Worm (Caenorhabditis elegans) whole organism, L4 larva: Measurements from ENCODE around the gene gon-14.

ENCODE experiments used
- F26F4.8 ChIP-seq: fragments of 200-800 bp; sonication (Bioruptor generic); conservative IDR thresholded peaks from 2 replicates; pipeline ENCODE4 v1.3.6; 2022; ENCODE audit warnings: missing genetic modification characterization, missing compliant biosample characterization
- T20F7.1 ChIP-seq: fragments of 200-800 bp; sonication (Bioruptor generic); optimal IDR thresholded peaks from 2 replicates; lab custom pipeline; 2018; ENCODE audit warnings: mild to moderate bottlenecking, missing genetic modification characterization, missing compliant biosample characterization
- T26A8.4 ChIP-seq: fragments of 200-800 bp; sonication (Bioruptor generic); IDR thresholded peaks from 2 replicates; pipeline ENCODE4 v1.3.6; 2022; ENCODE audit warnings: missing genetic modification characterization, missing compliant biosample characterization
- aha-1 ChIP-seq: fragments of 150-350 bp; peaks from one replicate; lab custom pipeline; 2014; ENCODE audit warnings: missing biosample characterization, missing genetic modification characterization
- ceh-44 ChIP-seq: fragments of 200-800 bp; sonication (Bioruptor generic); IDR thresholded peaks from 2 replicates; pipeline ENCODE4 v1.3.6; 2022; ENCODE audit warnings: missing genetic modification reagents, missing genetic modification characterization, missing compliant biosample characterization
- ceh-62 ChIP-seq: sonication (generic microtip); optimal IDR thresholded peaks from 2 replicates; lab custom pipeline; 2017; ENCODE audit warnings: missing biosample characterization, missing genetic modification characterization
- cey-2 ChIP-seq: sonication (generic microtip); optimal IDR thresholded peaks from 3 replicates; lab custom pipeline; 2017; ENCODE audit warnings: missing genetic modification characterization, mild to moderate bottlenecking, missing compliant biosample characterization, antibody characterized with exemption, borderline replicate concordance; ENCODE audit not compliant: insufficient read depth
- daf-12 ChIP-seq: fragments of 150-350 bp; optimal IDR thresholded peaks from 2 replicates; lab custom pipeline; 2014; ENCODE audit warnings: missing biosample characterization, missing genetic modification reagents, missing genetic modification characterization
- daf-16 ChIP-seq, 3 experiments: sonication (generic microtip); optimal IDR thresholded peaks; 2 replicates each; lab custom pipeline; 2016 to 2017; ENCODE audit warnings: missing genetic modification characterization in 3 of 3, missing genetic modification reagents in 3 of 3, mild to moderate bottlenecking in 2 of 3, missing compliant biosample characterization in 2 of 3, missing biosample characterization in 1 of 3, moderate library complexity in 1 of 3
- dmd-6 ChIP-seq: fragments of 200-800 bp; sonication (Bioruptor generic); IDR thresholded peaks from 2 replicates; pipeline ENCODE4 v1.3.6; 2022; ENCODE audit warnings: missing genetic modification reagents, missing genetic modification characterization, missing compliant biosample characterization
- dmd-8 ChIP-seq: fragments of 200-800 bp; sonication (Bioruptor generic); IDR thresholded peaks from 2 replicates; pipeline ENCODE4 v1.3.6; 2022; ENCODE audit warnings: missing genetic modification characterization, missing compliant biosample characterization
- dmd-9 ChIP-seq: fragments of 200-800 bp; sonication (Bioruptor generic); IDR thresholded peaks from 2 replicates; pipeline ENCODE4 v1.3.6; 2022; ENCODE audit warnings: missing genetic modification reagents, missing genetic modification characterization, missing compliant biosample characterization
- dve-1 ChIP-seq: sonication (generic microtip); optimal IDR thresholded peaks from 2 replicates; lab custom pipeline; 2017; ENCODE audit warnings: antibody characterized with exemption, mild to moderate bottlenecking, missing genetic modification characterization, missing compliant biosample characterization; ENCODE audit not compliant: insufficient read depth
- egl-27 ChIP-seq: sonication (generic microtip); optimal IDR thresholded peaks from 3 replicates; lab custom pipeline; 2017; ENCODE audit warnings: missing biosample characterization, missing genetic modification reagents, missing genetic modification characterization
- fos-1 ChIP-seq: fragments of 150-350 bp; optimal IDR thresholded peaks from 2 replicates; lab custom pipeline; 2014; ENCODE audit warnings: missing biosample characterization, missing genetic modification characterization
- gei-8 ChIP-seq: fragments of 200-800 bp; sonication (Bioruptor generic); optimal IDR thresholded peaks from 2 replicates; lab custom pipeline; 2018; ENCODE audit warnings: mild to moderate bottlenecking, missing genetic modification characterization, missing compliant biosample characterization
- hlh-30 ChIP-seq: sonication (generic microtip); optimal IDR thresholded peaks from 2 replicates; lab custom pipeline; 2017; ENCODE audit warnings: antibody characterized with exemption, mild to moderate bottlenecking, missing genetic modification characterization, missing compliant biosample characterization; ENCODE audit not compliant: insufficient read depth
- hmg-1.1 ChIP-seq: fragments of 200-800 bp; sonication (Bioruptor generic); IDR thresholded peaks from 2 replicates; pipeline ENCODE4 v1.3.6; 2022; ENCODE audit warnings: missing genetic modification reagents, missing genetic modification characterization, missing compliant biosample characterization
- lin-1 ChIP-seq: fragments of 200-800 bp; sonication (Bioruptor generic); IDR thresholded peaks from 2 replicates; pipeline ENCODE4 v1.3.6; 2022; ENCODE audit warnings: missing genetic modification reagents, missing genetic modification characterization, missing compliant biosample characterization
- madf-5 ChIP-seq, 2 experiments: fragments of 200-800 bp; sonication (Bioruptor generic); IDR thresholded peaks; 2 replicates each; pipeline ENCODE4 v1.3.6; 2022; ENCODE audit warnings: missing compliant biosample characterization in 2 of 2, missing genetic modification characterization in 2 of 2
- madf-9 ChIP-seq: fragments of 200-800 bp; sonication (Bioruptor generic); conservative IDR thresholded peaks from 2 replicates; pipeline ENCODE4 v1.3.6; 2022; ENCODE audit warnings: missing genetic modification reagents, missing genetic modification characterization, missing compliant biosample characterization
- mep-1 ChIP-seq: fragments of 150-350 bp; sonication (generic microtip); optimal IDR thresholded peaks from 3 replicates; lab custom pipeline; 2014; ENCODE audit warnings: missing biosample characterization, missing genetic modification characterization
- mxl-3 ChIP-seq: fragments of 200-800 bp; sonication (Bioruptor generic); optimal IDR thresholded peaks from 2 replicates; lab custom pipeline; 2018; ENCODE audit warnings: mild to moderate bottlenecking, missing genetic modification characterization, missing compliant biosample characterization
- nhr-11 ChIP-seq: fragments of 150-350 bp; optimal IDR thresholded peaks from 2 replicates; lab custom pipeline; 2014; ENCODE audit warnings: missing biosample characterization, missing genetic modification characterization
- nhr-111 ChIP-seq: fragments of 200-800 bp; sonication (Bioruptor generic); optimal IDR thresholded peaks from 2 replicates; lab custom pipeline; 2018; ENCODE audit warnings: mild to moderate bottlenecking, missing genetic modification characterization, missing compliant biosample characterization
- nhr-28 ChIP-seq: fragments of 150-350 bp; optimal IDR thresholded peaks from 2 replicates; lab custom pipeline; 2014; ENCODE audit warnings: missing biosample characterization, missing genetic modification characterization
- nhr-41 ChIP-seq: fragments of 200-800 bp; sonication (Bioruptor generic); IDR thresholded peaks from 2 replicates; pipeline ENCODE4 v1.3.6; 2022; ENCODE audit warnings: missing genetic modification reagents, missing genetic modification characterization, missing compliant biosample characterization
- nhr-77 ChIP-seq: fragments of 150-350 bp; optimal IDR thresholded peaks from 2 replicates; lab custom pipeline; 2014; ENCODE audit warnings: missing biosample characterization, missing genetic modification characterization
- pqm-1 ChIP-seq: sonication (generic microtip); optimal IDR thresholded peaks from 2 replicates; lab custom pipeline; 2017; ENCODE audit warnings: missing biosample characterization, missing genetic modification characterization
- skn-1 ChIP-seq: fragments of 150-350 bp; optimal IDR thresholded peaks from 2 replicates; lab custom pipeline; 2014; ENCODE audit warnings: missing biosample characterization, missing genetic modification characterization
- spr-1 ChIP-seq: sonication (generic microtip); optimal IDR thresholded peaks from 2 replicates; lab custom pipeline; 2016; ENCODE audit warnings: mild to moderate bottlenecking, missing genetic modification characterization, missing compliant biosample characterization
- spr-3 ChIP-seq: fragments of 200-800 bp; sonication (Bioruptor generic); optimal IDR thresholded peaks from 2 replicates; lab custom pipeline; 2018; ENCODE audit warnings: mild to moderate bottlenecking, missing genetic modification characterization, missing compliant biosample characterization
- unc-130 ChIP-seq: sonication (generic microtip); optimal IDR thresholded peaks from 2 replicates; lab custom pipeline; 2016; ENCODE audit warnings: missing genetic modification reagents, missing genetic modification characterization, missing compliant biosample characterization
- unc-62 ChIP-seq, 3 experiments: fragments of 150-350 bp in 1 of 3; sonication (generic microtip); optimal IDR thresholded peaks in 2 of 3; peaks in 1 of 3; 1 replicate in 1 of 3; 2 replicates in 2 of 3; lab custom pipeline; 2014 to 2017; ENCODE audit warnings: missing biosample characterization in 3 of 3, missing genetic modification characterization in 3 of 3, missing genetic modification reagents in 3 of 3, missing genotype in 1 of 3
- vab-7 ChIP-seq: fragments of 200-800 bp; sonication (Bioruptor generic); IDR thresholded peaks from 2 replicates; pipeline ENCODE4 v1.3.6; 2022; ENCODE audit warnings: missing genetic modification reagents, missing genetic modification characterization, missing compliant biosample characterization
- ztf-11 ChIP-seq: fragments of 150-350 bp; optimal IDR thresholded peaks from 2 replicates; lab custom pipeline; 2014; ENCODE audit warnings: missing biosample characterization, missing genetic modification characterization

The gon-14 gene

ce11 chrV:6652051-6652450 is 41.1 kb upstream of the gon-14 start, which contains the start of gene T10H9.8:
T10H9.8 (plus strand) TSS chrV:6652351.
- TF ChIP-seq mxl-3 = no peak
- TF ChIP-seq nhr-77 (tag; lab: Kevin White, UChicago) = no peak
- peak; percentile 22 for TF ChIP-seq nhr-28 (tag; lab: Kevin White, UChicago)
- TF ChIP-seq hlh-30 (tag; lab: Kevin White, UChicago) = peak; percentile 40
- TF ChIP-seq unc-62 (GFP tag; optimal IDR thresholded peaks at IDR 0.05 in 1 of 2; lab: Kevin White, UChicago) = no peak
- TF ChIP-seq unc-62 (tag; optimal IDR thresholded peaks at IDR 0.05; lab: Kevin White, UChicago) = no peak
- TF ChIP-seq spr-3 (GFP tag; lab: Kevin White, UChicago) = no peak
- TF ChIP-seq T20F7.1 (GFP tag; lab: Kevin White, UChicago) = peak; percentile 21
- no peak for TF ChIP-seq fos-1 (tag; lab: Kevin White, UChicago)
- TF ChIP-seq T26A8.4 (GFP tag; lab: Robert Waterston, UW) = no peak
- peak; percentile 25; the same call in 1 of the 2 replicates for TF ChIP-seq dmd-6 (GFP tag; lab: Robert Waterston, UW)
- TF ChIP-seq cey-2 (tag; lab: Kevin White, UChicago) = peak; percentile 56
- peak; percentile 80 for TF ChIP-seq aha-1 (tag; lab: Kevin White, UChicago)
- no peak for TF ChIP-seq dve-1 (tag; lab: Kevin White, UChicago)

- TF ChIP-seq unc-62 (GFP tag; optimal IDR thresholded peaks at IDR 0.05 in 1 of 2; lab: Kevin White, UChicago) = peak in 1 of 2 experiments; percentile 93
- TF ChIP-seq unc-62 (tag; optimal IDR thresholded peaks at IDR 0.05; lab: Kevin White, UChicago) = no peak
- TF ChIP-seq dmd-9 = no peak
Measured at ce11 chrV:6650508-6650907, 39.5 kb upstream of the gon-14 start.

- TF ChIP-seq nhr-77 (tag; lab: Kevin White, UChicago) = no peak
- TF ChIP-seq unc-62 (GFP tag; optimal IDR thresholded peaks at IDR 0.05 in 1 of 2; lab: Kevin White, UChicago) = peak in 1 of 2 experiments; percentile 49
- TF ChIP-seq unc-62 (tag; optimal IDR thresholded peaks at IDR 0.05; lab: Kevin White, UChicago) = no peak
Measured at ce11 chrV:6649317-6649716, 38.4 kb upstream of the gon-14 start, which contains the start of gene T10H9.1. T10H9.1 (plus strand) TSS chrV:6649617.

ce11 chrV:6645810-6646209 is 34.9 kb upstream of the gon-14 start:
- no peak for TF ChIP-seq nhr-77 (tag; lab: Kevin White, UChicago)
- TF ChIP-seq egl-27 (tag; lab: Kevin White, UChicago) = no peak
- TF ChIP-seq gei-8 (GFP tag; lab: Kevin White, UChicago) = no peak
- TF ChIP-seq skn-1 (tag; lab: Kevin White, UChicago) = no peak
- TF ChIP-seq ceh-44 (GFP tag; lab: Robert Waterston, UW) = no peak
- no peak for TF ChIP-seq unc-130 (GFP tag; lab: Kevin White, UChicago)
- no peak for TF ChIP-seq F26F4.8 (GFP tag; lab: Robert Waterston, UW)
- TF ChIP-seq ztf-11 (tag; lab: Kevin White, UChicago) = no peak
- no peak for TF ChIP-seq madf-9 (GFP tag; lab: Robert Waterston, UW)
- no peak for TF ChIP-seq ceh-62 (tag; lab: Kevin White, UChicago)
- no peak for TF ChIP-seq pqm-1 (tag; lab: Kevin White, UChicago)

- TF ChIP-seq nhr-11 (tag; lab: Kevin White, UChicago) (no peak), ceh-44 (GFP tag; lab: Robert Waterston, UW) (no peak), mep-1 (tag; lab: Kevin White, UChicago) (no peak), hmg-1.1 (GFP tag; lab: Robert Waterston, UW) (no peak), dmd-8 (GFP tag; lab: Robert Waterston, UW) (no peak), unc-62 (GFP tag; optimal IDR thresholded peaks at IDR 0.05 in 1 of 2; lab: Kevin White, UChicago) (no peak), unc-62 (tag; optimal IDR thresholded peaks at IDR 0.05; lab: Kevin White, UChicago) (no peak), lin-1 (GFP tag; lab: Robert Waterston, UW) (no peak), pqm-1 (tag; lab: Kevin White, UChicago) (no peak), nhr-111 (GFP tag; lab: Kevin White, UChicago) (no peak), daf-16 (GFP tag; optimal IDR thresholded peaks at IDR 0.05; lab: Kevin White, UChicago) (no peak), daf-16 (tag; optimal IDR thresholded peaks at IDR 0.05; lab: Kevin White, UChicago) (no peak), spr-1 (tag; lab: Kevin White, UChicago) (no peak), vab-7 (GFP tag; lab: Robert Waterston, UW) (no peak), daf-12 (tag; lab: Kevin White, UChicago) (no peak), madf-5 (GFP tag; IDR thresholded peaks at IDR 0.05; lab: Robert Waterston, UW) (no peak), nhr-41 (GFP tag; lab: Robert Waterston, UW) (no peak)
Measured at ce11 chrV:6632925-6633324, 22.0 kb upstream of the gon-14 start, which contains the start of gene scd-2. scd-2 (plus strand) TSS chrV:6633225.
